Worm (Caenorhabditis elegans) whole organism, L2 larva: Measurements from ENCODE around the gene F26G5.1.
A peak's percentile ranks its signal among the peaks of the same experiment; 100 is the strongest.

Source experiments
- R02D3.7 ChIP-seq: fragments of 150-350 bp; optimal IDR thresholded peaks from 2 replicates; lab custom pipeline; 2014; ENCODE audit warnings: missing biosample characterization, missing genetic modification characterization
- Y55F3AM.14 ChIP-seq: fragments of 200-800 bp; sonication (Bioruptor generic); optimal IDR thresholded peaks from 2 replicates; lab custom pipeline; 2018; ENCODE audit warnings: mild to moderate bottlenecking, missing genetic modification characterization, missing compliant biosample characterization
- alr-1 ChIP-seq: fragments of 150-350 bp; optimal IDR thresholded peaks from 2 replicates; lab custom pipeline; 2014; ENCODE audit warnings: missing biosample characterization, missing genetic modification characterization
- aly-2 ChIP-seq: fragments of 150-350 bp; optimal IDR thresholded peaks from 2 replicates; lab custom pipeline; 2014; ENCODE audit warnings: missing biosample characterization, missing genetic modification characterization
- blmp-1 ChIP-seq: sonication (generic microtip); optimal IDR thresholded peaks from 2 replicates; lab custom pipeline; 2017; ENCODE audit warnings: missing genetic modification characterization, mild to moderate bottlenecking, missing compliant biosample characterization, antibody characterized with exemption, moderate library complexity; ENCODE audit not compliant: insufficient read depth
- ceh-16 ChIP-seq: fragments of 150-350 bp; optimal IDR thresholded peaks from 2 replicates; lab custom pipeline; 2014; ENCODE audit warnings: missing biosample characterization, missing genetic modification characterization
- ceh-82 ChIP-seq: fragments of 150-350 bp; optimal IDR thresholded peaks from 2 replicates; lab custom pipeline; 2014; ENCODE audit warnings: missing biosample characterization, missing genetic modification characterization
- crh-2 ChIP-seq: sonication (generic microtip); optimal IDR thresholded peaks from 2 replicates; lab custom pipeline; 2017; ENCODE audit warnings: missing biosample characterization, missing genetic modification characterization
- dmd-4 ChIP-seq: sonication (generic microtip); optimal IDR thresholded peaks from 2 replicates; lab custom pipeline; 2017; ENCODE audit warnings: missing biosample characterization, missing genetic modification characterization
- egl-27 ChIP-seq: sonication (generic microtip); optimal IDR thresholded peaks from 3 replicates; lab custom pipeline; 2017; ENCODE audit warnings: missing biosample characterization, missing genetic modification reagents, missing genetic modification characterization
- elt-1 ChIP-seq: fragments of 150-350 bp; optimal IDR thresholded peaks from 2 replicates; lab custom pipeline; 2014; ENCODE audit warnings: missing biosample characterization, missing genetic modification characterization
- elt-3 ChIP-seq: sonication (generic microtip); optimal IDR thresholded peaks from 2 replicates; lab custom pipeline; 2017; ENCODE audit warnings: missing biosample characterization, missing genetic modification characterization
- fos-1 ChIP-seq: fragments of 150-350 bp; optimal IDR thresholded peaks from 2 replicates; lab custom pipeline; 2014; ENCODE audit warnings: missing biosample characterization, missing genetic modification characterization
- gmeb-1 ChIP-seq: fragments of 150-350 bp; optimal IDR thresholded peaks from 2 replicates; lab custom pipeline; 2014; ENCODE audit warnings: missing biosample characterization, missing genetic modification characterization
- lin-11 ChIP-seq: fragments of 150-350 bp; sonication (generic microtip); optimal IDR thresholded peaks from 2 replicates; lab custom pipeline; 2014; ENCODE audit warnings: missing biosample characterization, missing genetic modification characterization, inconsistent platforms, mixed read lengths
- lsy-2 ChIP-seq, 2 experiments: fragments of 150-350 bp in 1 of 2; sonication (generic microtip) in 1 of 2; optimal IDR thresholded peaks; 2 replicates each; lab custom pipeline; 2014 to 2017; ENCODE audit warnings: missing biosample characterization in 2 of 2, missing genetic modification characterization in 2 of 2
- mab-5 ChIP-seq: fragments of 150-350 bp; optimal IDR thresholded peaks from 2 replicates; lab custom pipeline; 2014; ENCODE audit warnings: missing biosample characterization, missing genetic modification characterization
- mbf-1 ChIP-seq: sonication (generic microtip); optimal IDR thresholded peaks from 2 replicates; lab custom pipeline; 2017; ENCODE audit warnings: missing biosample characterization, missing genetic modification characterization
- mdl-1 ChIP-seq, 2 experiments: fragments of 150-350 bp in 1 of 2; sonication (generic microtip) in 1 of 2; optimal IDR thresholded peaks; 2 replicates each; lab custom pipeline; 2017; ENCODE audit warnings: missing biosample characterization in 2 of 2, missing genetic modification characterization in 2 of 2
- nhr-10 ChIP-seq: sonication (generic microtip); optimal IDR thresholded peaks from 2 replicates; lab custom pipeline; 2017; ENCODE audit warnings: missing biosample characterization, missing genetic modification characterization
- nhr-12 ChIP-seq: fragments of 150-350 bp; optimal IDR thresholded peaks from 2 replicates; lab custom pipeline; 2014; ENCODE audit warnings: missing biosample characterization, missing genetic modification characterization
- nhr-129 ChIP-seq: fragments of 150-350 bp; optimal IDR thresholded peaks from 2 replicates; lab custom pipeline; 2014; ENCODE audit warnings: missing biosample characterization, missing genetic modification characterization
- nhr-237 ChIP-seq: fragments of 150-350 bp; optimal IDR thresholded peaks from 2 replicates; lab custom pipeline; 2014; ENCODE audit warnings: missing biosample characterization, missing genetic modification characterization
- nhr-25 ChIP-seq: fragments of 150-350 bp; sonication (generic microtip); optimal IDR thresholded peaks from 3 replicates; lab custom pipeline; 2014; ENCODE audit warnings: missing biosample characterization, missing genetic modification characterization
- nhr-6 ChIP-seq: fragments of 150-350 bp; optimal IDR thresholded peaks from 2 replicates; lab custom pipeline; 2014; ENCODE audit warnings: missing biosample characterization, missing genetic modification characterization
- peb-1 ChIP-seq: fragments of 150-350 bp; optimal IDR thresholded peaks from 2 replicates; lab custom pipeline; 2014; ENCODE audit warnings: missing biosample characterization, missing genetic modification characterization
- skn-1 ChIP-seq: sonication (generic microtip); optimal IDR thresholded peaks from 2 replicates; lab custom pipeline; 2017; ENCODE audit warnings: missing biosample characterization, missing genetic modification characterization
- sma-3 ChIP-seq: sonication (generic microtip); optimal IDR thresholded peaks from 2 replicates; lab custom pipeline; 2016; ENCODE audit warnings: missing genetic modification reagents, missing genetic modification characterization, missing compliant biosample characterization
- sma-9 ChIP-seq, 2 experiments: fragments of 150-350 bp in 1 of 2; sonication (generic microtip) in 1 of 2; optimal IDR thresholded peaks; 2 replicates each; lab custom pipeline; 2014 to 2016; ENCODE audit warnings: missing genetic modification characterization in 2 of 2, mild to moderate bottlenecking in 1 of 2, missing biosample characterization in 1 of 2, missing compliant biosample characterization in 1 of 2, missing genetic modification reagents in 1 of 2, moderate library complexity in 1 of 2
- unc-39 ChIP-seq: fragments of 150-350 bp; optimal IDR thresholded peaks from 2 replicates; lab custom pipeline; 2014; ENCODE audit warnings: missing biosample characterization, missing genetic modification characterization
- unc-55 ChIP-seq: fragments of 150-350 bp; sonication (generic microtip); optimal IDR thresholded peaks from 3 replicates; lab custom pipeline; 2014; ENCODE audit warnings: missing biosample characterization, missing genetic modification reagents, missing genetic modification characterization
- zag-1 ChIP-seq: fragments of 150-350 bp; optimal IDR thresholded peaks from 2 replicates; lab custom pipeline; 2014; ENCODE audit warnings: missing biosample characterization, missing genetic modification characterization
- ztf-1 ChIP-seq: fragments of 200-800 bp; sonication (Bioruptor generic); conservative IDR thresholded peaks from 2 replicates; pipeline ENCODE4 v1.3.6; 2022; ENCODE audit warnings: missing genetic modification characterization, missing compliant biosample characterization
- ztf-4 ChIP-seq: fragments of 150-350 bp; optimal IDR thresholded peaks from 2 replicates; lab custom pipeline; 2014; ENCODE audit warnings: missing biosample characterization, missing genetic modification characterization

The F26G5.1 gene

DNA sequence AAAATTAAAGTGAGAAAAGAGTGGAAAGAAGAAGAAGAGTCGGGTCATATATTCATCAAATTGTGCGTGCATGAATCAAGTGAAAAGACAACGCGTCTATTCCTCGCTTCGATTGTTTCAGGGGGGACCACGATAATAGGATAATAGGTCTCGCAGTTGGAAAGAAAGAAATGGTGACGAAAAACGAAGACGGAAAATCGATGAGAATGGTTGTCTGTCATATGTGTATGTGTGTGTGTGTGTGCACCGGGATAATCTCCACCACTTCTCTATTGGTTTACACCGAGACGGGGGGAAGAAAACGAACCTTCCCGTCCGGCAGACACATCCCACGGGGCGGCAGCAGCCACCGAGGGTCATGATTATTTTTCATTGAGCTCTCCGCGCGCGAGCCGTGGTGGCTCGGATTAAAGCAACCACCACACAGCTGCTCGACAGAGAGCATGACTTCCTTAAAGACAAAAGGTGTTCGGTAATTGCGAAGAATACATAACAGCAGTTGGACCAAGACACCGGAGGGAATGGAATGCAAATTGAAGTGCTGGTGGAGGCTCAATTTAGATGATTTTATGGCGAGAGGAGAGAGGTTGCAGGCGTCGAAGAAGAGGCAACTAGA lies 11.2 kb upstream of the F26G5.1 start:
- TF ChIP-seq unc-55 (GFP tag; lab: Kevin White, UChicago): peak; percentile 22
- no peak for TF ChIP-seq nhr-12
- peak; percentile 9 for TF ChIP-seq Y55F3AM.14 (GFP tag; lab: Kevin White, UChicago)
- no peak for TF ChIP-seq nhr-6 (tag; lab: Kevin White, UChicago)
- no peak for TF ChIP-seq mab-5 (tag; lab: Kevin White, UChicago)
- TF ChIP-seq zag-1 (tag; lab: Kevin White, UChicago): no peak
- TF ChIP-seq nhr-129 (tag; lab: Kevin White, UChicago): no peak

DNA sequence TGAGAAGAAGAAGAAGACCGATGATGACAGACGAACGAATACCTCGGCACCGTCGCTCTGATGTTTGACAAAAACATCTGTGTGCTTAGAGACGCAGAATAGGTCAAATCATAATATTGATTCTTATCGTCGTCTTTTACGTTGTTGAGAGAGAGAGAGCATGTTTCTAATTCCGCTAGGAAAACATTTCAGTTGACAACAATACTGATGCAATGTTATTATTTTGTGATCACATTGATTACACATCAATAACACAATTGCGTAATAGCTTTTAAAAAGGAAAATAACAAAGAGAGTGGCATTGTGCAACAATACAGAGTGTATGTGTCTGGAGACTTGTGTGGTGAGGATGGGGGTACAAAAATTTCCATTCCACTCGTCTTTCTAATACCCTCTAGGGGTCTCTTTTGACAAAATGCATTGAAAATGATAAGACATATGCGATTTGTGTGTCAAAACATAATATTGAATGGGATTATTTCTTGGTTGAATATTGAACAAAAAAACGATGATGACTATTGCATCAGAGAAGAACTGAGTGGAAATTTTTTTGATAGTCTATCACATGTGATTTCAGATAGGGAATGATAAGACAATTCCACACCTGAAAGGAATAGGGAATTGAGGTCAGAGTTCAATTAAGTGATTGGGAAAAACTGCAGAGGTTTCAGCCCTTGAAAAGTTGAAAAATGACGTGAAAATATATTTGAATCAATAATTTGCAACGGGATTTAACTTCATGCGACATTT lies 10.4 kb upstream of the F26G5.1 start:
- TF ChIP-seq elt-1 (tag; lab: Kevin White, UChicago) (no peak), nhr-6 (tag; lab: Kevin White, UChicago) (no peak), sma-9 (GFP tag; optimal IDR thresholded peaks at IDR 0.05; lab: Kevin White, UChicago) (peak; percentile 48), sma-9 (tag; optimal IDR thresholded peaks at IDR 0.05; lab: Kevin White, UChicago) (no peak), Y55F3AM.14 (GFP tag; lab: Kevin White, UChicago) (no peak), fos-1 (tag; lab: Kevin White, UChicago) (peak; percentile 57), ceh-16 (no peak), mdl-1 (tag; optimal IDR thresholded peaks at IDR 0.05; lab: Kevin White, UChicago) (no peak), skn-1 (peak; percentile 33), mbf-1 (tag; lab: Kevin White, UChicago) (no peak), dmd-4 (no peak), nhr-25 (tag; lab: Kevin White, UChicago) (no peak), sma-3 (GFP tag; lab: Kevin White, UChicago) (no peak), R02D3.7 (tag; lab: Kevin White, UChicago) (no peak), crh-2 (tag; lab: Kevin White, UChicago) (peak; percentile 38), lin-11 (tag; lab: Kevin White, UChicago) (no peak), nhr-129 (tag; lab: Kevin White, UChicago) (peak; percentile 48), alr-1 (no peak), nhr-10 (tag; lab: Kevin White, UChicago) (no peak)

DNA sequence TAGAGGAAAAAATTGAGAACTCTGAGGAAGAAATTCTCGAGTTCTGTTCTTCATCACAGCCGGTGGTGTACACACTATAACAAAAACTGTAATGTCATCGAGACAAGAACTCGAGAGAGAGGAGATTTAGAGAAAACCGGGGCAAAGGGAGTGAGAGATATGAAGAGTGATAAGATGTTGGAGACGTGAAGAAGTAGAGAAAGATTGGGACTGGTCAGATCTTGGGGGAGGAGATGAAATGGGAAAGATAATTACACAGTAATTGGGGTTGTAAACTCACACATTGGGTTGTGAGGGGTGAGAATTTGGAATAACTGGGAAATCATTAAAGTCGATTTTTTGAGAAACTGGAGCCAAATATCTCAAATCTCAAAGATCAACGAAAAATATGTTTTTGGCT lies 9.5 kb upstream of the F26G5.1 start:
- TF ChIP-seq sma-9 (GFP tag; optimal IDR thresholded peaks at IDR 0.05; lab: Kevin White, UChicago) (peak; percentile 26), sma-9 (tag; optimal IDR thresholded peaks at IDR 0.05; lab: Kevin White, UChicago) (no peak), nhr-12 (no peak), ztf-1 (no peak), egl-27 (tag; lab: Kevin White, UChicago) (no peak), nhr-25 (tag; lab: Kevin White, UChicago) (no peak), nhr-6 (tag; lab: Kevin White, UChicago) (no peak), gmeb-1 (tag; lab: Kevin White, UChicago) (no peak), elt-1 (tag; lab: Kevin White, UChicago) (no peak), nhr-237 (no peak)

DNA sequence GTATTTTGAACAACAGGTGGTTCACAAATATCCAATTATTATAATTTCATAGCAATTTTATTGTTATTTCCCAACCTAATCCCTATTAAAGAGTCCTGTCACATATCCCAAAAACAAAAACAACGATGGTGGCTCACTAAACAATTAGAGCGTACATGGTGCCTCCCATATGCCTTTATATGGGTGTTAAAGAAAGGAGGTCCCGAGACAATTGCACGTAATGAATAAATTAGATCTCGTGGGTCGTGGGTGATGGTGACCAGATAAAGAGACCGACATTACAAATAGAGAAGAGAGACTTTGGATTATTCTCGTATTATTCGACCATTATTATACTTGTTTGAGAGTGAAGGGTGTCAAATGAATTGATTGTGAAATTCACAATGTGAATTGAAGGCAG lies 8.0 kb upstream of the F26G5.1 start:
- TF ChIP-seq lsy-2 (tag; optimal IDR thresholded peaks at IDR 0.05; lab: Kevin White, UChicago): no peak
- TF ChIP-seq unc-55 (GFP tag; lab: Kevin White, UChicago): no peak
- no peak for TF ChIP-seq mbf-1 (tag; lab: Kevin White, UChicago)
- no peak for TF ChIP-seq gmeb-1 (tag; lab: Kevin White, UChicago)
- no peak for TF ChIP-seq unc-39 (tag; lab: Kevin White, UChicago)
- TF ChIP-seq blmp-1: no peak
- no peak for TF ChIP-seq mab-5 (tag; lab: Kevin White, UChicago)
- no peak for TF ChIP-seq elt-3 (tag; lab: Kevin White, UChicago)
- TF ChIP-seq peb-1 (tag; lab: Kevin White, UChicago): no peak
- no peak for TF ChIP-seq ceh-16
- no peak for TF ChIP-seq zag-1 (tag; lab: Kevin White, UChicago)
- no peak for TF ChIP-seq ceh-82 (tag; lab: Kevin White, UChicago)
- no peak for TF ChIP-seq aly-2 (tag; lab: Kevin White, UChicago)
- no peak for TF ChIP-seq ztf-1
- TF ChIP-seq Y55F3AM.14 (GFP tag; lab: Kevin White, UChicago): no peak
- no peak for TF ChIP-seq sma-3 (GFP tag; lab: Kevin White, UChicago)
- no peak for TF ChIP-seq ztf-4 (tag; lab: Kevin White, UChicago)
